Fruit fly (Drosophila melanogaster) ovary, adult (tissue): ENCODE measurements around the gene spz3.

Source experiments
- CG17801 ChIP-seq: fragments of 200-800 bp; optimal IDR thresholded peaks from 2 replicates; lab custom pipeline; 2019; ENCODE audit warnings: missing biosample characterization, mild to moderate bottlenecking, missing genetic modification characterization, moderate library complexity; ENCODE audit not compliant: partially characterized antibody

spz3 gene

dm6 chr2L:7897245-7897644 is 17.9 kb upstream of the spz3 start:
- TF ChIP-seq CG17801 (GFP tag; lab: Kevin White, UChicago): no peak

- no peak for TF ChIP-seq CG17801 (GFP tag; lab: Kevin White, UChicago)
These were observed 11.3 kb upstream of the spz3 start, which contains the start of gene Spn28Db for dm6 chr2L:7890654-7891114. Gene Spn28Db, minus strand, starts transcription at chr2L:7890704.

DNA sequence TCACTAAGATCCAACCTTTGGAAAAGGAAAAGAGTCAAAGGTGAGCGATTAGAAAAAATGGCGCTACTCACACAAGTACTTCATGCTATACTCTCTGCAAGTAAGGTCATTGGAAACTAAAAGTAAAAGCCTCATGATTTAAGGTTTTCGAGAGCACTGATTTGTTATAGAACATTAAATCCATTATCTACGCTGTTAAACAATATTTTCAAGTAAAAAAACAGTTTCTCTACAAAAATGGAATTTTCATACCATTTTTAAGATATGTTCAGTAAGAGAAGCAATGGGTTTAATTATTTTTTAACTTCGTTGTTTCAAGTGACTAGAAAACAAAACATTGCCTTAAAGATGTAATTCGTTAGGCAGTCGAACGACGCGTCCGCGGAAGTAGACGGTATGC is 9.7 kb upstream of the spz3 start, which contains the start of gene Spn28Da:
Gene Spn28Da, minus strand, starts transcription at position 101 of the 400 bp plus-strand sequence.
- TF ChIP-seq CG17801 (GFP tag; lab: Kevin White, UChicago): no peak

- no peak for TF ChIP-seq CG17801 (GFP tag; lab: Kevin White, UChicago)
These were observed 8.0 kb upstream of the spz3 start, which contains the start of gene CG7102 for dm6 chr2L:7887333-7887732. Gene CG7102, minus strand, starts transcription at chr2L:7887513.

dm6 chr2L:7885952-7886351 is 6.6 kb upstream of the spz3 start:
- TF ChIP-seq CG17801 (GFP tag; lab: Kevin White, UChicago): no peak

- TF ChIP-seq CG17801 (GFP tag; lab: Kevin White, UChicago): no peak
These were observed 5.9 kb upstream of the spz3 start, which contains the start of the genes SmE and CG34132 for dm6 chr2L:7885271-7885670. Gene SmE, minus strand, starts transcription at chr2L:7885450. Gene CG34132, plus strand, starts transcription at chr2L:7885503.

DNA sequence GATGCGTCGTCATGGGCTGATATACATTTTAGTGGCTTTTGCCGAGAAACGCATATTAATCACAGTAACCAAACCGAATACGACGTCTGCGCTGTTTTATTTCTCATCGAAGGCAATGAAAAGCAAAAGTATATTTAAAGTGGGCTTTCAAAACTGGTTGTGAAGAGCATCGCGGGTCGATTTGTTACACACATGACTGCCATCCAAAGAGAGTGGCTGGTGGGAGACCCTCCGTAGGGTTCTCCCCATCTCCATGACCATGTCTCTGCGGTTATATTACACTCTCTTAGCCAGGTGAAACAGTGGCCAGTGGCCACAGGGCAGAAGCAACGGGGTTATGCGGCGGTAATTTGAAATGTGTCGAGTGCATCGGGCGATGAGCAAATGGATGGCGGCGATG is 1.1 kb upstream of the spz3 start:
- TF ChIP-seq CG17801 (GFP tag; lab: Kevin White, UChicago): no peak

DNA sequence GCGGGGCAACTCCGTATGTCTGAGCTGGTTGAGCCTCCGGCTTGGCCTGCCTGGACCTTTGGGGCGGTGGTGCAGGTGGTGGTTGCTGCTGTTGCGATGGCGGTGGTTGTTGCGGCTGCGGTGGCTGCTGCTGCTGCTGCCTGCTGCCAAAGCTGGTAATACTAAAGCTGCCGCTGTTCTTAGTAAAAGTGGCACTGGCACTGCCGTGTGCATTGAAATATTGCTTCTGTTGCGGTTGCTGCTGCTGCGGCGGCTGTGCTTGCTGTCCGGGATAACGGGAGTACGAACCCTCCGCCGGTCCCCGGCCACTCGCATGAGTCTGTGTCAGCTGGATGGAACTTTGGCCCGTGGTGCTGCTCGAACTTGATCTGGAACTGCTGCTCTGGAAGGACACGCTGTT is 980 bp downstream of the spz3 start:
- TF ChIP-seq CG17801 (GFP tag; lab: Kevin White, UChicago): no peak

- no peak for TF ChIP-seq CG17801 (GFP tag; lab: Kevin White, UChicago)
These were observed 2.7 kb downstream of the spz3 start for dm6 chr2L:7876520-7877232.

DNA sequence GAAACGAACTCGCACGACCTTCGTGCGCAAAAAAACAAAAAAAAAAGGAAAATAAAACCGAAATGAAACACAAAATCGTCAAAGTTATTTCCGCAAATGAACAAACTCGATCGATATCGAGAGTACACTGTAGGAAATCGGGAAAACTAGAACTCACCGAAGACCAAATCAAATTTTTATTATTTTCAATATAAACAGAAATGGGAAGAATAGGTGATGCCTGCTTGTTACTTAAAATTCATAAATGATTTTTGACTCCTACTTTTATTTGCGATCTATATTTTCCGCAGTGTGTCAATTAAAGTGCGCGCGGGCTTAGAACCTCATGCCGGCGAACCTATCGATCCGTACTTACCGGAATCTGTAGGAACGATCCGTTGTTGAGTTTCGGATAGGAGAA is 3.7 kb downstream of the spz3 start:
- no peak for TF ChIP-seq CG17801 (GFP tag; lab: Kevin White, UChicago)

dm6 chr2L:7872680-7873079 is 6.7 kb downstream of the spz3 start:
- TF ChIP-seq CG17801 (GFP tag; lab: Kevin White, UChicago): no peak

DNA sequence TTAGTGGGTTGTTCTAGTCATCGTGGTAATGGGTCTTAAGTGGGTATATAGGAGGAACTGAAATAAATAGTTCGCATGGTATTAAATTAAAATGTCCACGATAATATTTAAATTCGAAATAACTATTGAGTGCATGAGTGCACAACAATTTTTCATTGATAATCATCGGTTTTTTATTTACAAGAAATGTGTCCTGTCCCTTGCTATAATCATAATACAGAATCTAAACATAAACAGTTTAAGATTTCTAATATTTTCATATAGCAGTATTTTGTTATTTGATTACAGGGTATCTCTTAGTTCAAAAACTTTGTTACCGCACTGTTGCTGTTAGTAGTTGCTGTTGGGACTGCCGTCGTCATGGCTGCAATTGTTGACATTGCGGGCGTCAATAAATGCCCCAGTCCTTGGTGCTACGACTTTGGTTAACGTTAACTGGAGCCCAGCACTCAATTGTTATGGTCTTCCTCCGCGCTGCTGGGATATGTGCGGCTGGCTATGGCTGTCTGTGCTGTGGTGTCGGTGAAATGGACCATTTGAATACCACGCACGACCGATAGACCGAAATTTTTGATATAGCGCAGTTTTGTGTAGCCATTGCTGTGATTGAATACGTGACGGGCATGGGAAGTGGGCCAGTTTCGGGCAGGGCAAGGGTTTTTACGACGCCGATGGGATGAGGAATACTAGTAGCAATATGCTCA is 7.4 kb downstream of the spz3 start:
- TF ChIP-seq CG17801 (GFP tag; lab: Kevin White, UChicago): no peak

DNA sequence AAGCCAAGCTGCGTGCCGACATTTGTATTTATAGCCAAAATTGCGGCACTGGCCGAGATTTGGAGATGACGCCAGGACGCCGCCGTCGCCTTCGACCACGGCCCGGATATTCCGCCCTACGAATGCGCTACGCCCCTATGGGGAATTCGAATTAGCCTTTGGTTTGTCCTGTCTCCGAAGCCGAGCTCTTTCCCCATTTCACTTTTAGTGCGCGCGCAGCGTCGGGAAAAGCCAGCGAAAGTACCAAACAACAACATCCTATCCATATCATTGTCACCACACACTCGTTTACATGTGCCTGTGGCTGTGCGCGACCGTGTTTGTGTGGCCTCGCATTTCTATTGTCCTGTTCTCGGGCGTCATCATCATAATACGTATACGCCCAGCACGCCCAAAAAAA is 8.0 kb downstream of the spz3 start, which contains the start of gene Proc:
Gene Proc, minus strand, starts transcription at position 101 of the 400 bp plus-strand sequence.
- no peak for TF ChIP-seq CG17801 (GFP tag; lab: Kevin White, UChicago)

DNA sequence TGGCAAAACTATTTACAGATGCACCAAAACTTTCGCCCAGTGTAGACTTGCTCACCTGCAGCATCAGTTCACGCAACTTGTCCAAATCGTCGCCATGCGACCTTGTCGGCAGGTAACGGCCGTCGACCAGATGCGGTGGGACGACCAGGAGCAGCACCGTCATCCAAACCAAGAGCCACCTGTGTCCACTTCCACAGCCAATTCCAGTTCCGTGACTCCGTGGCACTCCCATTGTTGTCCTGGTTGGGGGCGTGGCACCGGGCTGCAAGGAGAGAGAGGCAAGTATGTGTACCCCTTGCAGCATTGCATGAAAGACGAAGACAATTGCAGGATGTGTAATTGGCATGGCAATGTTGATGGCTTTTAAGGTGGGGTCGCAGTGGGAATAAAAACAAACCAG is 9.1 kb downstream of the spz3 start:
- no peak for TF ChIP-seq CG17801 (GFP tag; lab: Kevin White, UChicago)

dm6 chr2L:7868608-7869007 is 10.7 kb downstream of the spz3 start:
- TF ChIP-seq CG17801 (GFP tag; lab: Kevin White, UChicago): no peak
